Fruit fly (Drosophila melanogaster) whole organism, adult: ENCODE measurements around the gene Naa30A.

Experiments
- CG11617 ChIP-seq: fragments of 200-800 bp; sonication (Bioruptor generic); optimal IDR thresholded peaks from 2 replicates; lab custom pipeline; 2017; ENCODE audit warnings: mild to moderate bottlenecking, missing biosample characterization, missing genetic modification reagents, missing genetic modification characterization
- CG12768 ChIP-seq: fragments of 200-800 bp; sonication (Bioruptor generic); optimal IDR thresholded peaks from 2 replicates; lab custom pipeline; 2017; ENCODE audit warnings: missing biosample characterization, missing genetic modification characterization, mild to moderate bottlenecking, moderate library complexity, missing genetic modification reagents
- CG14711 ChIP-seq: fragments of 200-800 bp; sonication (Bioruptor generic); optimal IDR thresholded peaks from 2 replicates; lab custom pipeline; 2018; ENCODE audit warnings: missing biosample characterization, mild to moderate bottlenecking, missing genetic modification characterization, moderate library complexity
- CG5204 ChIP-seq: fragments of 200-800 bp; sonication (Bioruptor generic); optimal IDR thresholded peaks from 2 replicates; lab custom pipeline; 2016; ENCODE audit warnings: missing biosample characterization, missing genetic modification characterization
- Clk ChIP-seq: fragments of 200-800 bp; sonication (Bioruptor generic); optimal IDR thresholded peaks from 2 replicates; lab custom pipeline; 2017; ENCODE audit warnings: missing biosample characterization, missing genetic modification characterization
- Crg-1 ChIP-seq: fragments of 200-800 bp; sonication (Bioruptor generic); optimal IDR thresholded peaks from 2 replicates; lab custom pipeline; 2016; ENCODE audit warnings: missing biosample characterization, missing genetic modification characterization
- Hr96 ChIP-seq: fragments of 200-800 bp; sonication (Bioruptor generic); optimal IDR thresholded peaks from 2 replicates; lab custom pipeline; 2016; ENCODE audit warnings: missing biosample characterization, missing genetic modification characterization
- bab1 ChIP-seq: fragments of 200-800 bp; sonication (Bioruptor generic); optimal IDR thresholded peaks from 3 replicates; lab custom pipeline; 2019; ENCODE audit warnings: missing biosample characterization, mild to moderate bottlenecking, missing genetic modification characterization, moderate library complexity
- toe ChIP-seq: fragments of 200-800 bp; sonication (Bioruptor generic); optimal IDR thresholded peaks from 2 replicates; lab custom pipeline; 2016; ENCODE audit warnings: missing biosample characterization, missing genetic modification characterization

DNA sequence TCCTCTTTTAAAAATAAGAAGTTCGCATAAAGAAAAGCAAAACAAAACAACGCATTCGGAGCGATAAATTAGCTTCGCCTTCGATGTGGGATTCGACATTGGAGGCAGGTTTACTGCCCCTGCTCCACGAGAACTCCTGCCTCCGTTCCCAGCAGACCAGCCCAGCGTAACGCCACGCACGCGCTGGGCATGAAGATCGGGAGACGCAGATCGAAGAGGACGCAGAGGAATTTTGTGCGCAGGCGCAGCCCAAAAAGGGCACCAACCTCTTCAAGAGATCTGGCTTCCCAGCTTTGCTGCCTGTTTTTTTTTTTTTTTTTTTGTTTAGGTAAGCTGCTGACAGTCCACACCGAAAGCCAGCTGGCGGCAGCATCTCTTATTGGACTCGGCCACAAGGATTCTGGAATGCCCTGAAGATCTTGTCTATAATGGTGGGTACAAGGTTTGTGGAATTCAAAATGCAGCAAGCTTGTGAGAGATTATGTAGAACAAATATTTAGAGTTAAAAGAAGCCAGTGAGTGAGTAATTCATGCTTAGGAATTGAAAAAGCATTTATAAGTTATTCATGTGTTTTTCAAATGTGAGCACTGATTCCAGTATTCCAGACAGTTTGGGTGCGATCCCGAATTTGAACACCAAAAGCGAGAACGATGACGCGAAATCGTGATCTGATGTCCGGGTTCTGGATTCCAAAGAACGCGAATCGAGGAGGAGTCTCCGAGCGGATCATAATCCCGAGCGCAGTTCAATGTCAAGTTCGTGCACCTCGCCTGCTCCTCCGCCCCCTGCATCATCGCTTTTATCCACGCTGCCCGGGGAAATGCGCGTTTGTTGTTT is 21.5 kb upstream of the Naa30A start:
- no peak for TF ChIP-seq CG5204 (GFP tag; lab: Kevin White, UChicago)
- no peak for TF ChIP-seq Hr96
- TF ChIP-seq CG11617 (GFP tag; lab: Kevin White, UChicago) = no peak
- TF ChIP-seq CG12768 (GFP tag; lab: Kevin White, UChicago) = no peak
- no peak for TF ChIP-seq Crg-1 (GFP tag; lab: Kevin White, UChicago)
- TF ChIP-seq Clk (GFP tag; lab: Kevin White, UChicago) = no peak
- no peak for TF ChIP-seq bab1
- TF ChIP-seq CG14711 = no peak
- no peak for TF ChIP-seq toe (GFP tag; lab: Kevin White, UChicago)
